Worm (Caenorhabditis elegans) whole organism, midembryonic: ENCODE results near the gene cdkr-3.

Source experiments
- med-1 ChIP-seq: sonication (generic microtip); optimal IDR thresholded peaks from 2 replicates; lab custom pipeline; 2017; ENCODE audit warnings: missing genetic modification characterization, mild to moderate bottlenecking, missing compliant biosample characterization, antibody characterized with exemption, missing genetic modification reagents; ENCODE audit not compliant: insufficient read depth
- ref-1 ChIP-seq: fragments of 200-800 bp; sonication (Bioruptor generic); conservative IDR thresholded peaks from 2 replicates; pipeline ENCODE4 v1.3.6; 2022; ENCODE audit warnings: missing genetic modification reagents, missing genetic modification characterization, missing compliant biosample characterization
- tab-1 ChIP-seq: fragments of 200-800 bp; sonication (Bioruptor generic); IDR thresholded peaks from 2 replicates; pipeline ENCODE4 v1.3.6; 2022; ENCODE audit warnings: missing genetic modification characterization, missing compliant biosample characterization

ce11 chrV:20249438-20250120 lies 20.3 kb upstream of the cdkr-3 start, which contains the start of gene swsn-1:
- TF ChIP-seq ref-1: no peak
- TF ChIP-seq tab-1: no peak
- no peak for TF ChIP-seq med-1 (GFP tag; lab: Kevin White, UChicago)
